Worm (Caenorhabditis elegans) whole organism, late embryonic: Measurements from ENCODE around the gene twk-11.

Experiments
- lin-11 ChIP-seq: fragments of 200-800 bp; sonication (Bioruptor generic); optimal IDR thresholded peaks from 2 replicates; lab custom pipeline; 2018; ENCODE audit warnings: mild to moderate bottlenecking, missing genetic modification characterization, missing compliant biosample characterization
- unc-42 ChIP-seq: sonication (generic microtip); optimal IDR thresholded peaks from 2 replicates; lab custom pipeline; 2016; ENCODE audit warnings: missing genotype, missing genetic modification characterization, missing compliant biosample characterization

- TF ChIP-seq unc-42 (tag; lab: Kevin White, UChicago) (no peak), lin-11 (no peak)
Observed at ce11 chrV:7078765-7079164, 42.4 kb upstream of the twk-11 start.
